Worm (Caenorhabditis elegans) whole organism, midembryonic: ENCODE measurements around the gene T05B4.10.

ENCODE experiments used
- T22C8.4 ChIP-seq: fragments of 200-800 bp; sonication (Bioruptor generic); IDR thresholded peaks from 2 replicates; pipeline ENCODE4 v1.3.6; 2022; ENCODE audit warnings: missing genetic modification characterization, missing compliant biosample characterization
- cog-1 ChIP-seq: sonication (generic microtip); optimal IDR thresholded peaks from 2 replicates; lab custom pipeline; 2016; ENCODE audit warnings: missing genetic modification characterization, missing compliant biosample characterization
- flt-1 ChIP-seq: fragments of 200-800 bp; sonication (Bioruptor generic); IDR thresholded peaks from 2 replicates; pipeline ENCODE4 v1.3.6; 2022; ENCODE audit warnings: missing genetic modification characterization, missing compliant biosample characterization
- klf-2 ChIP-seq: fragments of 200-800 bp; sonication (Bioruptor generic); conservative IDR thresholded peaks from 2 replicates; pipeline ENCODE4 v1.3.6; 2022; ENCODE audit warnings: missing genetic modification reagents, missing genetic modification characterization, missing compliant biosample characterization
- med-1 ChIP-seq: sonication (generic microtip); optimal IDR thresholded peaks from 2 replicates; lab custom pipeline; 2017; ENCODE audit warnings: missing genetic modification characterization, mild to moderate bottlenecking, missing compliant biosample characterization, antibody characterized with exemption, missing genetic modification reagents; ENCODE audit not compliant: insufficient read depth
- ref-1 ChIP-seq: fragments of 200-800 bp; sonication (Bioruptor generic); conservative IDR thresholded peaks from 2 replicates; pipeline ENCODE4 v1.3.6; 2022; ENCODE audit warnings: missing genetic modification reagents, missing genetic modification characterization, missing compliant biosample characterization
- tab-1 ChIP-seq: fragments of 200-800 bp; sonication (Bioruptor generic); IDR thresholded peaks from 2 replicates; pipeline ENCODE4 v1.3.6; 2022; ENCODE audit warnings: missing genetic modification characterization, missing compliant biosample characterization
- ztf-23 ChIP-seq: fragments of 200-800 bp; sonication (Bioruptor generic); IDR thresholded peaks from 2 replicates; pipeline ENCODE4 v1.3.6; 2022; ENCODE audit warnings: missing genetic modification reagents, missing genetic modification characterization, missing compliant biosample characterization
- ztf-29 ChIP-seq: fragments of 200-800 bp; sonication (Bioruptor generic); IDR thresholded peaks from 2 replicates; pipeline ENCODE4 v1.3.6; 2022; ENCODE audit warnings: missing genetic modification reagents, missing genetic modification characterization, missing compliant biosample characterization

Gene T05B4.10

ce11 chrV:4094740-4095139, 25.8 kb downstream of the T05B4.10 start, which contains the start of gene nhr-181:
nhr-181 (plus strand) TSS chrV:4095040.
- TF ChIP-seq cog-1 (tag; lab: Kevin White, UChicago): no peak
- no peak for TF ChIP-seq tab-1 (GFP tag; lab: Robert Waterston, UW)
- no peak for TF ChIP-seq ztf-23 (GFP tag; lab: Robert Waterston, UW)
- no peak for TF ChIP-seq T22C8.4
- no peak for TF ChIP-seq ref-1 (GFP tag; lab: Robert Waterston, UW)
- TF ChIP-seq flt-1 (GFP tag; lab: Robert Waterston, UW): no peak
- no peak for TF ChIP-seq klf-2 (GFP tag; lab: Robert Waterston, UW)
- TF ChIP-seq ztf-29 (GFP tag; lab: Robert Waterston, UW): no peak
- no peak for TF ChIP-seq med-1 (GFP tag; lab: Kevin White, UChicago)

ce11 chrV:4082952-4083351, 37.6 kb downstream of the T05B4.10 start, which contains the start of gene F38H12.5:
F38H12.5 (minus strand) TSS chrV:4083052.
- TF ChIP-seq flt-1 (GFP tag; lab: Robert Waterston, UW) (no peak), T22C8.4 (no peak), cog-1 (tag; lab: Kevin White, UChicago) (no peak), ref-1 (GFP tag; lab: Robert Waterston, UW) (no peak), med-1 (GFP tag; lab: Kevin White, UChicago) (no peak)

- no peak for TF ChIP-seq med-1 (GFP tag; lab: Kevin White, UChicago)
- no peak for TF ChIP-seq cog-1 (tag; lab: Kevin White, UChicago)
- no peak for TF ChIP-seq ztf-23 (GFP tag; lab: Robert Waterston, UW)
- no peak for TF ChIP-seq T22C8.4
- no peak for TF ChIP-seq klf-2 (GFP tag; lab: Robert Waterston, UW)
- no peak for TF ChIP-seq ref-1 (GFP tag; lab: Robert Waterston, UW)
- TF ChIP-seq flt-1 (GFP tag; lab: Robert Waterston, UW): no peak
- TF ChIP-seq ztf-29 (GFP tag; lab: Robert Waterston, UW): no peak
- no peak for TF ChIP-seq tab-1 (GFP tag; lab: Robert Waterston, UW)
These were observed 39.2 kb downstream of the T05B4.10 start, which contains the start of gene srh-211 for ce11 chrV:4081283-4081682. srh-211 (minus strand) TSS chrV:4081383.

- no peak for TF ChIP-seq ztf-29 (GFP tag; lab: Robert Waterston, UW)
- TF ChIP-seq klf-2 (GFP tag; lab: Robert Waterston, UW): no peak
- no peak for TF ChIP-seq cog-1 (tag; lab: Kevin White, UChicago)
These were observed 40.0 kb downstream of the T05B4.10 start for ce11 chrV:4080546-4080945.

- TF ChIP-seq ref-1 (GFP tag; lab: Robert Waterston, UW) (no peak), tab-1 (GFP tag; lab: Robert Waterston, UW) (no peak), cog-1 (tag; lab: Kevin White, UChicago) (no peak), ztf-29 (GFP tag; lab: Robert Waterston, UW) (no peak), med-1 (GFP tag; lab: Kevin White, UChicago) (no peak), ztf-23 (GFP tag; lab: Robert Waterston, UW) (no peak), T22C8.4 (no peak), flt-1 (GFP tag; lab: Robert Waterston, UW) (no peak), klf-2 (GFP tag; lab: Robert Waterston, UW) (no peak)
These were observed 47.1 kb downstream of the T05B4.10 start, which contains the start of gene otpl-2 for ce11 chrV:4073455-4073854. otpl-2 (plus strand) TSS chrV:4073755.
